Fruit fly (Drosophila melanogaster) whole organism, adult: Measurements from ENCODE around the gene Plod.

Experiments used
- CG11617 ChIP-seq: fragments of 200-800 bp; sonication (Bioruptor generic); optimal IDR thresholded peaks from 2 replicates; lab custom pipeline; 2017; ENCODE audit warnings: mild to moderate bottlenecking, missing biosample characterization, missing genetic modification reagents, missing genetic modification characterization
- CG12768 ChIP-seq: fragments of 200-800 bp; sonication (Bioruptor generic); optimal IDR thresholded peaks from 2 replicates; lab custom pipeline; 2017; ENCODE audit warnings: missing biosample characterization, missing genetic modification characterization, mild to moderate bottlenecking, moderate library complexity, missing genetic modification reagents
- CG14711 ChIP-seq: fragments of 200-800 bp; sonication (Bioruptor generic); optimal IDR thresholded peaks from 2 replicates; lab custom pipeline; 2018; ENCODE audit warnings: missing biosample characterization, mild to moderate bottlenecking, missing genetic modification characterization, moderate library complexity
- CG1620 ChIP-seq: fragments of 200-800 bp; sonication (Bioruptor generic); optimal IDR thresholded peaks from 2 replicates; lab custom pipeline; 2016; ENCODE audit warnings: missing biosample characterization, missing genetic modification characterization
- CG33017 ChIP-seq: fragments of 200-800 bp; sonication (Bioruptor generic); optimal IDR thresholded peaks from 2 replicates; lab custom pipeline; 2018; ENCODE audit warnings: missing biosample characterization, mild to moderate bottlenecking, missing genetic modification characterization, moderate library complexity
- CG5204 ChIP-seq: fragments of 200-800 bp; sonication (Bioruptor generic); optimal IDR thresholded peaks from 2 replicates; lab custom pipeline; 2016; ENCODE audit warnings: missing biosample characterization, missing genetic modification characterization
- CG7045 ChIP-seq: fragments of 200-800 bp; sonication (Bioruptor generic); optimal IDR thresholded peaks from 2 replicates; lab custom pipeline; 2017; ENCODE audit warnings: missing biosample characterization, mild to moderate bottlenecking, missing genetic modification characterization
- CG7101 ChIP-seq: fragments of 200-800 bp; sonication (Bioruptor generic); optimal IDR thresholded peaks from 2 replicates; lab custom pipeline; 2018; ENCODE audit warnings: missing biosample characterization, mild to moderate bottlenecking, missing genetic modification characterization, moderate library complexity
- Clk ChIP-seq: fragments of 200-800 bp; sonication (Bioruptor generic); optimal IDR thresholded peaks from 2 replicates; lab custom pipeline; 2017; ENCODE audit warnings: missing biosample characterization, missing genetic modification characterization
- Crg-1 ChIP-seq: fragments of 200-800 bp; sonication (Bioruptor generic); optimal IDR thresholded peaks from 2 replicates; lab custom pipeline; 2016; ENCODE audit warnings: missing biosample characterization, missing genetic modification characterization
- Hr96 ChIP-seq: fragments of 200-800 bp; sonication (Bioruptor generic); optimal IDR thresholded peaks from 2 replicates; lab custom pipeline; 2016; ENCODE audit warnings: missing biosample characterization, missing genetic modification characterization
- Mnt ChIP-seq: fragments of 200-800 bp; sonication (Bioruptor generic); optimal IDR thresholded peaks from 2 replicates; lab custom pipeline; 2016; ENCODE audit warnings: missing biosample characterization, mild to moderate bottlenecking, missing genetic modification characterization
- bab1 ChIP-seq: fragments of 200-800 bp; sonication (Bioruptor generic); optimal IDR thresholded peaks from 3 replicates; lab custom pipeline; 2019; ENCODE audit warnings: missing biosample characterization, mild to moderate bottlenecking, missing genetic modification characterization, moderate library complexity
- cic ChIP-seq: fragments of 200-800 bp; sonication (Bioruptor generic); optimal IDR thresholded peaks from 2 replicates; lab custom pipeline; 2017; ENCODE audit warnings: missing biosample characterization, mild to moderate bottlenecking, missing genetic modification characterization, moderate library complexity
- cnc ChIP-seq, 2 experiments: fragments of >200 bp; optimal IDR thresholded peaks; 2 replicates each; lab custom pipeline; 2017
- kay ChIP-seq: fragments of 200-800 bp; sonication (Bioruptor generic); peaks from one replicate; lab custom pipeline; 2016; ENCODE audit warnings: missing biosample characterization, missing genetic modification characterization, borderline replicate concordance
- ovo ChIP-seq: fragments of 200-800 bp; sonication (Bioruptor generic); optimal IDR thresholded peaks from 2 replicates; lab custom pipeline; 2016; ENCODE audit warnings: missing biosample characterization, missing genetic modification characterization
- pad ChIP-seq: fragments of 200-800 bp; sonication (Bioruptor generic); optimal IDR thresholded peaks from 3 replicates; lab custom pipeline; 2017; ENCODE audit warnings: missing biosample characterization, missing genetic modification characterization, mild to moderate bottlenecking, moderate library complexity, missing genetic modification reagents
- tj ChIP-seq: fragments of 200-800 bp; sonication (Bioruptor generic); optimal IDR thresholded peaks from 3 replicates; lab custom pipeline; 2017; ENCODE audit warnings: missing biosample characterization, mild to moderate bottlenecking, missing genetic modification characterization, moderate library complexity
- toe ChIP-seq: fragments of 200-800 bp; sonication (Bioruptor generic); optimal IDR thresholded peaks from 2 replicates; lab custom pipeline; 2016; ENCODE audit warnings: missing biosample characterization, missing genetic modification characterization

The Plod gene

DNA sequence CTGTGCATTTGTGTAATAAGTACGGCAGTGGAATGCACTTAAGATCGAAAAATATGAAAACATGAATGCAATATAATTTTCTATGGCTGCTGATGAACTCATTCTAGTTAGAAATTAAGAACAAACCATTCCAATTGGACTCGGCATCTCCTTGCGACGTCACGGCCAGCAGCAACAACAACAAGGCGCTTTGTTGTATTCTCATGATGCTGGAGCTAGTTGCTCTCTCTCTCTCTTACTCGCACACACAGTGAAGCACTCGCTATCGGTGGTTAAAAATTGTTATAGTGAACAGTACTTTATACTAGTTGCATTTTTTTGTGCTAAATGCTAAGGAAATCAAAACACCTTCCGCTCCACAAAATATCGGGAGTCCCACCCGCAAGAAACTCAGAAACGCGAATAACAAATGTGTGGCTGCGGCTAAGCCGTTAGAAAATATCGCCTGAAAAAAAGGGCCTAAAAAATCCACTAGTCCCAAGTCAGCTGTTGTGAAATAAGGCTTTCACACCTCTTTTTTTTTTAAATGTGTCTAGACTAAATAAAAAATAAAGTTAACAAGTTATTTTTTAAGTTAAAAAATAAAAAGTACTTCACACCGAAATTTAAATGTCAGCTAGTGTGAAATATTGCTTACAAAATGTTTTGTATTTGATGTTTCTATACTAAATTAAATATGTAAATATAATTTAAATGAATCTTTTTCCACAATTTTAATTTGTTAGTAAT lies at the start of gene Plod:
Gene Plod, minus strand, starts transcription at position 409 of the 729 bp plus-strand sequence.
- TF ChIP-seq toe (GFP tag; lab: Kevin White, UChicago): no peak
- no peak for TF ChIP-seq CG12768 (GFP tag; lab: Kevin White, UChicago)
- TF ChIP-seq CG7045 (GFP tag; lab: Kevin White, UChicago): no peak
- peak; percentile 49 for TF ChIP-seq CG7101 (tag; lab: Kevin White, UChicago)
- no peak for TF ChIP-seq CG5204 (GFP tag; lab: Kevin White, UChicago)
- no peak for TF ChIP-seq pad
- peak; percentile 55 for TF ChIP-seq Mnt (GFP tag; lab: Kevin White, UChicago)
- TF ChIP-seq Hr96 (GFP tag; lab: Kevin White, UChicago): no peak
- no peak for TF ChIP-seq Crg-1 (GFP tag; lab: Kevin White, UChicago)
- no peak for TF ChIP-seq CG33017
- TF ChIP-seq Clk (GFP tag; lab: Kevin White, UChicago): no peak
- TF ChIP-seq cnc (optimal IDR thresholded peaks at IDR 0.05; lab: Kevin White, UChicago): no peak
- no peak for TF ChIP-seq CG1620
- TF ChIP-seq bab1 (GFP tag; lab: Kevin White, UChicago): no peak
- peak; percentile 30 for TF ChIP-seq CG11617
- peak; percentile 58 for TF ChIP-seq ovo
- no peak for TF ChIP-seq CG14711
- peak; percentile 38 for TF ChIP-seq tj (GFP tag; lab: Kevin White, UChicago)
- TF ChIP-seq cic (GFP tag; lab: Kevin White, UChicago): no peak
- TF ChIP-seq kay (GFP tag; lab: Kevin White, UChicago): no peak

DNA sequence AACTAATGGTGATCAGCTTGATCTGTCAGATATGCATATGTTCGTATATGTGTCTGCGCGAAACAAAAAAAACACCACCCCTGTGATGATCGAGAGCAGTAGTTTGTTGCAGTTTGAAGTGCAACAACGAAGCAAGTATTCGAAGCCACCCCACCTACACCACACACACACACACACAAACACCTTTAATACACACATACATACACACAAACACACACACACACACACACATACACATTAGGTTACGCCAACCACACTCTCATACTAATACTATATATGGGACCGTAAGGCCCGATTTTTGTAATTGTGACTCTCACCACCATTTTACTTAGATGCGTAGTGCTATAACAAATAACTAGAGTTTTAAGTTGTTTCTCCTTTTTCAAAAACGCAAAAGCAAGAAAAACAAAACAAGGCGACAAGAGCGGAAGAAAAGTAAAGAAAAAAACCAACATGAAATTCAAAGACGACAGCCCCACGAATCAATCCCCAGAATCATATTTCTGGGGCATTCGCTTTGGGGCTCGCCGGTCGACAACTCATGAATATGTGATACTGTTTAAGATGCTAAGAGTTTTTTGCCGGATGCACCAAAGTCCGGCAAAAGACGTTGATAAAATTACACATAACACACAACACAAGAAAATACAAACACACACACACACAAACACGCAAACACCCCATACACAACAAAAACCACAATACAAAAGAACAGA lies 48.8 kb upstream of the Plod start:
- TF ChIP-seq Crg-1 (GFP tag; lab: Kevin White, UChicago) (peak; percentile 1), CG1620 (no peak), CG7045 (GFP tag; lab: Kevin White, UChicago) (no peak), toe (GFP tag; lab: Kevin White, UChicago) (no peak)

DNA sequence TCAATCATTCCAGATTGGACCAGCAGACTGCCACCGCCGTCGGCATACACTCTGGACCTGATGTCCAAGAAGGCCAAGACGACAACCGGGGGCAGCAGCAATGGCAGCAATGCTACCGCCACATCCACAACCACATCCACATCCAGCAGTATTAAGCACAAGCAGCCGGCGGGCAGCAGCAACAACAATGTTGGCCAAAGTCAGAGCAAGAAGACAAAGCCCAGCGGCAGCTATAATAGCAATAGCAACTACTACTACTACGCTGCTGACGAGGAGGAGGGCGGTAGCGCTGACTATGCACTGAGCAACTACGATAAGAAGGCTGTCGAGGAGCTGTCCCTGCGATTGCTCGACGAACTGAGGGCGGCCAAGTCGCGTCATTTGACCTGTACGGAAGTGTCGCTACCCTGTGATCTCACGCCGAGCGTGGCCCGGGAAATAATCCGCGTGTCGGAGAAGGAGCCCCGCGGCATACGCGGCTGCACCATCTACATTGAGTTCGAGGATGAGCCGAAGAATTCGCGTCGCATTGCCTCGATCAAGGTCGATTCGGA lies 48.0 kb upstream of the Plod start:
- TF ChIP-seq cic (GFP tag; lab: Kevin White, UChicago): peak; percentile 5
- TF ChIP-seq tj (GFP tag; lab: Kevin White, UChicago): peak; percentile 27
- TF ChIP-seq ovo: no peak

DNA sequence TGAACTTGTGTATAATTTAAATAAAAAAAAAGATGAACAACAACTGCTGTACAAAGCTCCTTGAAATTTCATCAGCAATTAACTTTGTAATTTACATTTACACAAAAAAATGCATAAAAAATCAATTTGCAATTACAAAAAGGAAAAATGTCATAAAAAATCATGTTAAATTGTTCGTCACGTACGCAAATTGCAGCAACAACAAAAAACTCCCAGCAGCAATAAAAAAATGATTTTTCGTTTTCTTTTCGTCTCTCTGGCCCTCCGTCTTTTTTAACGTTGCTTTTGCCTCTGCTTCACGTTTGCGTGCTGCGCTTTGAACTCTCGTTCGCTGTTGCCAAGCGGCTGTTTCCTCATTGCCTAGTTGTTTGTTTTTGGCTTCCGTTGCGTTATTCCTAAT lies 47.3 kb upstream of the Plod start:
- TF ChIP-seq CG7045 (GFP tag; lab: Kevin White, UChicago) (no peak), bab1 (GFP tag; lab: Kevin White, UChicago) (no peak), Clk (GFP tag; lab: Kevin White, UChicago) (no peak)

DNA sequence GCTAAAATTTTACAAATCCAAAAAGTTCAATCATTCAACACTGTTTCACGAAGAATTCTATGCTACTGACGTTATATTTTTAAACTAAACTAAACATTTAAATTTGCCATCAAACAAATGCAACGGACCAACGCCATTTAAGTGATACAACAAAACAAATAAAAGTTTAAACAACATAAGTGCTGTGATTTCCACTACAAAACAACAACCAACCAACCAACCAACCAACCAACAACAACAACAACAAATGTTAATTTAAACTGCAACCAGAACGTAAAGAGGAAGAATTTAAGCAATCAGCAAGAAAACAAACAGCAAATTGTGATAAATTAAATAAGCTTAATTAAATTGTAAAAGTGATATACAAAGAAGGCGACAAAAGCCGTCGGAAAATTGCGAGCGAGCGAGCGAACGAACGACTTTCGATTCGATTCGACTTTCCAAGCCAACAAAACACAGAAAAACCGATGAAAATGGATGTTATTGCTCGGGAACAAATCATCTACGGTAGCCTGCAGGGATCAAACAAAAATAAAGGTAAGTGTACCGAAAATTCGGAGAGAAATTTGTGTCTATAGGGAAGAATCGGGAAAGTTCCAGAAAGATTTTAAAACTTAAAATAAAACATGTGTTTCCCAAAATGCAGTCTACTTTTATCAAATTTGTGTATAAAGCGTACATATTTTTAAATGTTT lies 46.8 kb upstream of the Plod start:
- peak; percentile 23 for TF ChIP-seq Crg-1 (GFP tag; lab: Kevin White, UChicago)
- TF ChIP-seq tj (GFP tag; lab: Kevin White, UChicago): peak; percentile 47
- TF ChIP-seq bab1 (GFP tag; lab: Kevin White, UChicago): no peak
- TF ChIP-seq CG5204 (GFP tag; lab: Kevin White, UChicago): peak; percentile 2
- peak; percentile 8 for TF ChIP-seq CG11617
- no peak for TF ChIP-seq pad

DNA sequence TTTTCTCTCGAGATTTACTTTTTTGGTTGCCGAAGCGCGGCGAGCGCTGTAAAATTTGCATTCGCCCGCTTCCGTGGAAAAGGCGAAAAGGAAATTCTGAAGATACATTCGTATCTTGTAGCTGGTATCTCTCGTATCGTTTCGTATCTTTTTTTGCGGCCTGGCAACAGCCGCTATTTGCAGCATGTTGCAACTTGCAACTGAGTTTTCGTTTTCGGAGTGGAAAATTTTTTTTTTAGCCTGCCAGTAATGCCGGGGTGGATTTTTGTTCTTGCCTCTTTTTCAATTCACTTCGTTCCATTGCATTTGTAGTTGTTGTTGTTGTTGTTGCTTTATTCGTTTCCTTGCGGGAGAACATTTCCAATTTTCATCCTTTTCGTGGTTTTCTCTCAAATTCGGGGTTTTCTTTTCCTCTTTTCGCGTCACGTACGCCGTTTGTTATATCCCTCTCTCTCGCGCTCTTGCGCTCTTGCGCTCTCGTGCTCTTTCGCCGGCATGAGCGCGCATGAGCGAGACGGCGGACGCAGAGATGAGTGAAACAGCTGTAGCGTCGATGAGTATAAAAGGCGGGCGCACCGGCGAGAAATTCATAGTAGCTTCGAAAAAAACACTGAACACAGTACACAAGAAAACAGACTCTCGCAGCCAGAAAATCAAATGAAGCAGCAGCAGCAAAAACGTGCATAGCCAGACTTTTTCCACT lies 46.1 kb upstream of the Plod start, which contains the start of gene scyl:
Gene scyl, plus strand, starts transcription at position 587 of the 703 bp plus-strand sequence.
- TF ChIP-seq CG14711 (peak; percentile 37), Crg-1 (GFP tag; lab: Kevin White, UChicago) (peak; percentile 54), tj (GFP tag; lab: Kevin White, UChicago) (peak; percentile 79), kay (GFP tag; lab: Kevin White, UChicago) (no peak), CG5204 (GFP tag; lab: Kevin White, UChicago) (no peak), bab1 (GFP tag; lab: Kevin White, UChicago) (peak; percentile 82), CG12768 (GFP tag; lab: Kevin White, UChicago) (peak; percentile 74), cnc (optimal IDR thresholded peaks at IDR 0.05; lab: Kevin White, UChicago) (no peak), Clk (GFP tag; lab: Kevin White, UChicago) (no peak), Mnt (GFP tag; lab: Kevin White, UChicago) (peak; percentile 92), toe (GFP tag; lab: Kevin White, UChicago) (no peak), cic (GFP tag; lab: Kevin White, UChicago) (peak; percentile 73), CG1620 (peak; percentile 9), CG33017 (peak; percentile 51), pad (peak; percentile 39), CG7101 (tag; lab: Kevin White, UChicago) (peak; percentile 54), Hr96 (GFP tag; lab: Kevin White, UChicago) (peak; percentile 44), CG7045 (GFP tag; lab: Kevin White, UChicago) (no peak), CG11617 (peak; percentile 35), ovo (peak; percentile 46)
